Worm (Caenorhabditis elegans) whole organism, L3 larva: ENCODE results near the gene F45F2.10.
A peak's percentile ranks its signal among the peaks of the same experiment; 100 is the strongest.

ENCODE experiments used
- R02D3.7 ChIP-seq: fragments of 150-350 bp; optimal IDR thresholded peaks from 2 replicates; lab custom pipeline; 2014; ENCODE audit warnings: missing biosample characterization, missing genetic modification characterization
- aly-2 ChIP-seq: fragments of 150-350 bp; optimal IDR thresholded peaks from 2 replicates; lab custom pipeline; 2014; ENCODE audit warnings: missing biosample characterization, missing genetic modification characterization
- elt-3 ChIP-seq, 3 experiments: fragments of 150-350 bp in 1 of 3; sonication (generic microtip) in 2 of 3; optimal IDR thresholded peaks; 2 replicates in 2 of 3; 4 replicates in 1 of 3; lab custom pipeline; 2014 to 2017; ENCODE audit warnings: missing biosample characterization in 3 of 3, missing genetic modification characterization in 3 of 3
- mdl-1 ChIP-seq: fragments of 150-350 bp; optimal IDR thresholded peaks from 2 replicates; lab custom pipeline; 2014; ENCODE audit warnings: missing biosample characterization, missing genetic modification characterization
- nhr-12 ChIP-seq: fragments of 150-350 bp; optimal IDR thresholded peaks from 2 replicates; lab custom pipeline; 2014; ENCODE audit warnings: missing biosample characterization, missing genetic modification characterization
- nhr-237 ChIP-seq: fragments of 150-350 bp; optimal IDR thresholded peaks from 2 replicates; lab custom pipeline; 2014; ENCODE audit warnings: missing biosample characterization, missing genetic modification characterization
- nhr-76 ChIP-seq: fragments of 150-350 bp; sonication (generic microtip); optimal IDR thresholded peaks from 5 replicates; lab custom pipeline; 2014; ENCODE audit warnings: missing biosample characterization, missing genetic modification characterization
- skn-1 ChIP-seq: fragments of 150-350 bp; optimal IDR thresholded peaks from 2 replicates; lab custom pipeline; 2014; ENCODE audit warnings: missing biosample characterization, missing genetic modification characterization

DNA sequence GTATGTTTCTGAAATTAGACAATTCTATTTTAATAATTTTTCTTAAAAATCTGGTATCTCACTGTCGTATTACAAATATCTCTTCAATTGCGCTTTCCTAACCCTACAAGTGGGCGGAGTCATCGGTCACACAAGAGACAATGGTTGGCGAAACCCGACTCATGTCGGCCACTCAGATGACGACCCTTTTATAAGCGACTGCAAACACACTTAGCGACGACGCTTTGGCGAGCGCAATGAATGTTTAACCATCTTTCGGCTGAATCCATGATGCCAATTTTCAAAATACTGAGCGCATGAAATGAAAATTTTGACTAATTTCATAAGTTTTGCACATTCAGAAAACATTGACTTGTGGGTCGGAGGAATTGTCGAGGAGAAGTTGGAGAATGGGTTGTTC is 18.3 kb downstream of the F45F2.10 start:
- TF ChIP-seq elt-3 (tag; optimal IDR thresholded peaks at IDR 0.05; lab: Kevin White, UChicago) (peak in 2 of 3 experiments; percentile 68 to 86), aly-2 (tag; lab: Kevin White, UChicago) (peak; percentile 89), nhr-76 (tag; lab: Kevin White, UChicago) (peak; percentile 41), nhr-12 (tag; lab: Kevin White, UChicago) (no peak), nhr-237 (tag; lab: Kevin White, UChicago) (no peak), mdl-1 (tag; lab: Kevin White, UChicago) (no peak), R02D3.7 (peak; percentile 81), skn-1 (tag; lab: Kevin White, UChicago) (peak; percentile 45)
